Worm (Caenorhabditis elegans) whole organism, L4 larva: ENCODE data around the gene F54B11.11.

ENCODE experiments used
- F26F4.8 ChIP-seq: fragments of 200-800 bp; sonication (Bioruptor generic); conservative IDR thresholded peaks from 2 replicates; pipeline ENCODE4 v1.3.6; 2022; ENCODE audit warnings: missing genetic modification characterization, missing compliant biosample characterization
- F37D6.2 ChIP-seq: sonication (generic microtip); optimal IDR thresholded peaks from 2 replicates; lab custom pipeline; 2016; ENCODE audit warnings: mild to moderate bottlenecking, missing genetic modification characterization, missing compliant biosample characterization
- F49E8.2 ChIP-seq: sonication (generic microtip); optimal IDR thresholded peaks from 2 replicates; lab custom pipeline; 2016; ENCODE audit warnings: missing compliant biosample characterization, mild to moderate bottlenecking, missing genetic modification characterization, borderline replicate concordance
- T20F7.1 ChIP-seq: fragments of 200-800 bp; sonication (Bioruptor generic); optimal IDR thresholded peaks from 2 replicates; lab custom pipeline; 2018; ENCODE audit warnings: mild to moderate bottlenecking, missing genetic modification characterization, missing compliant biosample characterization
- Y5F2A.4 ChIP-seq: fragments of 200-800 bp; sonication (Bioruptor generic); optimal IDR thresholded peaks from 2 replicates; lab custom pipeline; 2018; ENCODE audit warnings: mild to moderate bottlenecking, missing genetic modification characterization, missing compliant biosample characterization
- arid-1 ChIP-seq: fragments of 200-800 bp; sonication (Bioruptor generic); conservative IDR thresholded peaks from 2 replicates; pipeline ENCODE4 v1.3.6; 2022; ENCODE audit warnings: missing genetic modification reagents, missing genetic modification characterization, missing compliant biosample characterization
- ceh-28 ChIP-seq: fragments of 150-350 bp; optimal IDR thresholded peaks from 2 replicates; lab custom pipeline; 2014; ENCODE audit warnings: missing biosample characterization, missing genetic modification reagents, missing genetic modification characterization
- ceh-32 ChIP-seq: sonication (generic microtip); optimal IDR thresholded peaks from 2 replicates; lab custom pipeline; 2016; ENCODE audit warnings: mild to moderate bottlenecking, missing genetic modification characterization, missing compliant biosample characterization; ENCODE audit not compliant: poor library complexity
- ceh-82 ChIP-seq: sonication (generic microtip); optimal IDR thresholded peaks from 2 replicates; lab custom pipeline; 2017; ENCODE audit warnings: missing biosample characterization, missing genetic modification characterization
- ctbp-1 ChIP-seq: fragments of 200-800 bp; sonication (Bioruptor generic); IDR thresholded peaks from 2 replicates; pipeline ENCODE4 v1.3.6; 2022; ENCODE audit warnings: missing genetic modification reagents, missing genetic modification characterization, missing compliant biosample characterization
- daf-19 ChIP-seq: fragments of 200-800 bp; sonication (Bioruptor generic); conservative IDR thresholded peaks from 2 replicates; pipeline ENCODE4 v1.3.6; 2022; ENCODE audit warnings: missing genetic modification characterization, missing compliant biosample characterization
- daf-8 ChIP-seq: fragments of 200-800 bp; sonication (Bioruptor generic); IDR thresholded peaks from 2 replicates; pipeline ENCODE4 v1.3.6; 2022; ENCODE audit warnings: missing genetic modification characterization, missing compliant biosample characterization
- duxl-1 ChIP-seq: sonication (generic microtip); optimal IDR thresholded peaks from 2 replicates; lab custom pipeline; 2016; ENCODE audit warnings: mild to moderate bottlenecking, missing genetic modification characterization, moderate library complexity, missing compliant biosample characterization; ENCODE audit not compliant: poor library complexity
- egl-27 ChIP-seq: sonication (generic microtip); optimal IDR thresholded peaks from 3 replicates; lab custom pipeline; 2017; ENCODE audit warnings: missing biosample characterization, missing genetic modification reagents, missing genetic modification characterization
- egl-43 ChIP-seq: fragments of 200-800 bp; sonication (Bioruptor generic); IDR thresholded peaks from 2 replicates; pipeline ENCODE4 v1.3.6; 2022; ENCODE audit warnings: missing genetic modification reagents, missing genetic modification characterization, missing compliant biosample characterization
- hif-1 ChIP-seq, 2 experiments: sonication (generic microtip); optimal IDR thresholded peaks; 2 replicates each; lab custom pipeline; 2016 to 2017; ENCODE audit warnings: missing compliant biosample characterization in 2 of 2, missing genetic modification characterization in 2 of 2, missing genetic modification reagents in 2 of 2, missing genotype in 2 of 2, mild to moderate bottlenecking in 1 of 2
- hlh-11 ChIP-seq: fragments of 200-800 bp; sonication (Bioruptor generic); optimal IDR thresholded peaks from 2 replicates; lab custom pipeline; 2018; ENCODE audit warnings: mild to moderate bottlenecking, missing genetic modification characterization, missing compliant biosample characterization
- lin-13 ChIP-seq: fragments of 150-350 bp; optimal IDR thresholded peaks from 2 replicates; lab custom pipeline; 2014; ENCODE audit warnings: missing biosample characterization, missing genetic modification reagents, missing genetic modification characterization
- lin-39 ChIP-seq: fragments of 150-350 bp; optimal IDR thresholded peaks from 2 replicates; lab custom pipeline; 2014; ENCODE audit warnings: missing biosample characterization, missing genetic modification reagents, missing genetic modification characterization
- lir-3 ChIP-seq: sonication (generic microtip); optimal IDR thresholded peaks from 2 replicates; lab custom pipeline; 2016; ENCODE audit warnings: mild to moderate bottlenecking, missing genetic modification characterization, missing compliant biosample characterization
- lsy-2 ChIP-seq, 2 experiments: fragments of 150-350 bp in 1 of 2; sonication (generic microtip) in 1 of 2; optimal IDR thresholded peaks; 2 replicates each; lab custom pipeline; 2014 to 2017; ENCODE audit warnings: missing biosample characterization in 2 of 2, missing genetic modification characterization in 2 of 2
- mxl-2 ChIP-seq: fragments of 200-800 bp; sonication (Bioruptor generic); conservative IDR thresholded peaks from 2 replicates; pipeline ENCODE4 v1.3.6; 2022; ENCODE audit warnings: missing genetic modification reagents, missing genetic modification characterization, missing compliant biosample characterization
- nhr-10 ChIP-seq: fragments of 150-350 bp; optimal IDR thresholded peaks from 2 replicates; lab custom pipeline; 2014; ENCODE audit warnings: missing biosample characterization, missing genetic modification characterization
- nhr-102 ChIP-seq: sonication (generic microtip); optimal IDR thresholded peaks from 2 replicates; lab custom pipeline; 2016; ENCODE audit warnings: mild to moderate bottlenecking, missing genetic modification characterization, moderate library complexity, missing compliant biosample characterization
- nhr-11 ChIP-seq: fragments of 150-350 bp; optimal IDR thresholded peaks from 2 replicates; lab custom pipeline; 2014; ENCODE audit warnings: missing biosample characterization, missing genetic modification characterization
- nhr-28 ChIP-seq: fragments of 150-350 bp; optimal IDR thresholded peaks from 2 replicates; lab custom pipeline; 2014; ENCODE audit warnings: missing biosample characterization, missing genetic modification characterization
- nhr-41 ChIP-seq: fragments of 200-800 bp; sonication (Bioruptor generic); IDR thresholded peaks from 2 replicates; pipeline ENCODE4 v1.3.6; 2022; ENCODE audit warnings: missing genetic modification reagents, missing genetic modification characterization, missing compliant biosample characterization
- nhr-77 ChIP-seq: fragments of 150-350 bp; optimal IDR thresholded peaks from 2 replicates; lab custom pipeline; 2014; ENCODE audit warnings: missing biosample characterization, missing genetic modification characterization
- php-3 ChIP-seq: fragments of 200-800 bp; sonication (Bioruptor generic); IDR thresholded peaks from 2 replicates; pipeline ENCODE4 v1.3.6; 2022; ENCODE audit warnings: missing genetic modification reagents, missing genetic modification characterization, missing compliant biosample characterization
- saeg-2 ChIP-seq: fragments of 200-800 bp; sonication (Bioruptor generic); IDR thresholded peaks from 2 replicates; pipeline ENCODE4 v1.3.6; 2022; ENCODE audit warnings: missing genetic modification reagents, missing genetic modification characterization, missing compliant biosample characterization
- set-16 ChIP-seq: fragments of 200-800 bp; sonication (Bioruptor generic); IDR thresholded peaks from 2 replicates; pipeline ENCODE4 v1.3.6; 2022; ENCODE audit warnings: missing genetic modification reagents, missing genetic modification characterization, missing compliant biosample characterization
- snpc-4 ChIP-seq: fragments of 150-350 bp; optimal IDR thresholded peaks from 2 replicates; lab custom pipeline; 2014; ENCODE audit warnings: missing biosample characterization, missing genetic modification characterization
- spr-1 ChIP-seq: sonication (generic microtip); optimal IDR thresholded peaks from 2 replicates; lab custom pipeline; 2016; ENCODE audit warnings: mild to moderate bottlenecking, missing genetic modification characterization, missing compliant biosample characterization
- tra-1 ChIP-seq: fragments of 200-800 bp; sonication (Bioruptor generic); IDR thresholded peaks from 2 replicates; pipeline ENCODE4 v1.3.6; 2022; ENCODE audit warnings: missing genetic modification reagents, missing genetic modification characterization, missing compliant biosample characterization
- unc-62 ChIP-seq, 3 experiments: fragments of 150-350 bp in 1 of 3; sonication (generic microtip); optimal IDR thresholded peaks in 2 of 3; peaks in 1 of 3; 1 replicate in 1 of 3; 2 replicates in 2 of 3; lab custom pipeline; 2014 to 2017; ENCODE audit warnings: missing biosample characterization in 3 of 3, missing genetic modification characterization in 3 of 3, missing genetic modification reagents in 3 of 3, missing genotype in 1 of 3
- ztf-11 ChIP-seq: fragments of 150-350 bp; optimal IDR thresholded peaks from 2 replicates; lab custom pipeline; 2014; ENCODE audit warnings: missing biosample characterization, missing genetic modification characterization
- ztf-7 ChIP-seq: fragments of 150-350 bp; optimal IDR thresholded peaks from 2 replicates; lab custom pipeline; 2014; ENCODE audit warnings: missing biosample characterization, missing genetic modification characterization

Gene F54B11.11

ce11 chrX:13555098-13555497, 23.5 kb upstream of the F54B11.11 start:
- TF ChIP-seq F49E8.2 (tag; lab: Kevin White, UChicago) (no peak), ceh-82 (tag; lab: Kevin White, UChicago) (no peak), nhr-28 (tag; lab: Kevin White, UChicago) (no peak), F37D6.2 (tag; lab: Kevin White, UChicago) (no peak), unc-62 (GFP tag; optimal IDR thresholded peaks at IDR 0.05 in 1 of 2; lab: Kevin White, UChicago) (peak in 1 of 2 experiments; percentile 89), unc-62 (tag; optimal IDR thresholded peaks at IDR 0.05; lab: Kevin White, UChicago) (no peak), T20F7.1 (GFP tag; lab: Kevin White, UChicago) (no peak), arid-1 (GFP tag; lab: Robert Waterston, UW) (no peak), nhr-11 (tag; lab: Kevin White, UChicago) (peak; percentile 50), egl-27 (tag; lab: Kevin White, UChicago) (no peak), ztf-11 (tag; lab: Kevin White, UChicago) (no peak), php-3 (GFP tag; lab: Robert Waterston, UW) (no peak), egl-43 (GFP tag; lab: Robert Waterston, UW) (no peak), lir-3 (no peak), saeg-2 (GFP tag; lab: Robert Waterston, UW) (no peak), daf-19 (GFP tag; lab: Robert Waterston, UW) (no peak)

ce11 chrX:13556066-13556465, 22.5 kb upstream of the F54B11.11 start, which contains the start of gene glb-20:
Gene glb-20, minus strand, starts transcription at chrX:13556166.
- no peak for TF ChIP-seq hif-1 (tag; optimal IDR thresholded peaks at IDR 0.05; lab: Kevin White, UChicago)
- no peak for TF ChIP-seq nhr-10 (tag; lab: Kevin White, UChicago)
- no peak for TF ChIP-seq php-3 (GFP tag; lab: Robert Waterston, UW)
- TF ChIP-seq ctbp-1 (GFP tag; lab: Robert Waterston, UW) = no peak
- TF ChIP-seq ceh-32 = no peak
- no peak for TF ChIP-seq lin-13 (GFP tag; lab: Kevin White, UChicago)
- no peak for TF ChIP-seq nhr-28 (tag; lab: Kevin White, UChicago)
- TF ChIP-seq mxl-2 (GFP tag; lab: Robert Waterston, UW) = no peak
- TF ChIP-seq ceh-28 (tag; lab: Kevin White, UChicago) = no peak
- no peak for TF ChIP-seq T20F7.1 (GFP tag; lab: Kevin White, UChicago)
- no peak for TF ChIP-seq duxl-1 (tag; lab: Kevin White, UChicago)
- TF ChIP-seq lsy-2 (tag; optimal IDR thresholded peaks at IDR 0.05; lab: Kevin White, UChicago) = no peak
- no peak for TF ChIP-seq Y5F2A.4 (GFP tag; lab: Kevin White, UChicago)
- no peak for TF ChIP-seq daf-19 (GFP tag; lab: Robert Waterston, UW)
- TF ChIP-seq ceh-82 (tag; lab: Kevin White, UChicago) = no peak
- TF ChIP-seq lin-39 = no peak
- TF ChIP-seq saeg-2 (GFP tag; lab: Robert Waterston, UW) = no peak

- TF ChIP-seq spr-1 (no peak), set-16 (GFP tag; lab: Robert Waterston, UW) (peak; percentile 17; the same call in 1 of the 2 replicates), ctbp-1 (GFP tag; lab: Robert Waterston, UW) (0 out of 2 replicates have a peak, but pooled peaks have one; percentile 29), tra-1 (GFP tag; lab: Robert Waterston, UW) (peak; percentile 45; the same call in 1 of the 2 replicates), hlh-11 (peak; percentile 64), egl-43 (GFP tag; lab: Robert Waterston, UW) (no peak)
Observed at ce11 chrX:13558667-13559066, 19.9 kb upstream of the F54B11.11 start.

DNA sequence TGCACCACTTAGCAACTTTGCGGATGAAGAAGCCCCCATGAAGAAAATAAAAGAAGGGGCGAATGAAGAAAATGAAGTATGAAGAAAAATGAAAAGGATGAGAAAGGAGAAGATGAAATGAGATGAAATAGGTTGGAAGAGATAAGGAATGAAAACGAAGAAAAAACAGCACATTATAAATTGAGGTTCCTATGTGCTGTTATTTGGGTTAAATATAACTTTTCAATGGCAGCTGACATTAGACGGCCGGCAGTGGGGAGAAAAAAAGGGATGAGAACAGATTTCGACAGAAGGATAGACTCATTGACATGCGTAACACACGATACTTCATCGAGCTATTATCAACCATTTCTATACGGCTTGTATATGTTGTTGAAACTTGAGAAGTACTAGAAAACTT, 16.6 kb upstream of the F54B11.11 start:
- TF ChIP-seq ctbp-1 (GFP tag; lab: Robert Waterston, UW) (no peak), nhr-41 (GFP tag; lab: Robert Waterston, UW) (no peak), daf-8 (no peak), ztf-11 (tag; lab: Kevin White, UChicago) (no peak), nhr-102 (tag; lab: Kevin White, UChicago) (no peak), egl-43 (GFP tag; lab: Robert Waterston, UW) (no peak), ztf-7 (tag; lab: Kevin White, UChicago) (no peak), F26F4.8 (no peak), nhr-11 (tag; lab: Kevin White, UChicago) (no peak), nhr-77 (tag; lab: Kevin White, UChicago) (no peak), snpc-4 (no peak), unc-62 (GFP tag; optimal IDR thresholded peaks at IDR 0.05 in 1 of 2; lab: Kevin White, UChicago) (no peak), unc-62 (tag; optimal IDR thresholded peaks at IDR 0.05; lab: Kevin White, UChicago) (no peak)
- TF ChIP-seq, all 104 proteins: peak for 0
